Worm (Caenorhabditis elegans) whole organism, L2 larva: ENCODE results near the gene EEED8.12.

Source experiments
- C34F6.9 ChIP-seq: fragments of 150-350 bp; optimal IDR thresholded peaks from 2 replicates; lab custom pipeline; 2014; ENCODE audit warnings: missing biosample characterization, missing genetic modification characterization
- Y55F3AM.14 ChIP-seq: fragments of 200-800 bp; sonication (Bioruptor generic); optimal IDR thresholded peaks from 2 replicates; lab custom pipeline; 2018; ENCODE audit warnings: mild to moderate bottlenecking, missing genetic modification characterization, missing compliant biosample characterization
- ZK546.5 ChIP-seq: sonication (generic microtip); optimal IDR thresholded peaks from 2 replicates; lab custom pipeline; 2017; ENCODE audit warnings: missing biosample characterization, missing genetic modification characterization
- aly-2 ChIP-seq: fragments of 150-350 bp; optimal IDR thresholded peaks from 2 replicates; lab custom pipeline; 2014; ENCODE audit warnings: missing biosample characterization, missing genetic modification characterization
- ama-1 ChIP-seq: fragments of 150-350 bp; optimal IDR thresholded peaks from 2 replicates; lab custom pipeline; 2018; ENCODE audit warnings: inconsistent platforms
- blmp-1 ChIP-seq: sonication (generic microtip); optimal IDR thresholded peaks from 2 replicates; lab custom pipeline; 2017; ENCODE audit warnings: missing genetic modification characterization, mild to moderate bottlenecking, missing compliant biosample characterization, antibody characterized with exemption, moderate library complexity; ENCODE audit not compliant: insufficient read depth
- ceh-16 ChIP-seq: fragments of 150-350 bp; optimal IDR thresholded peaks from 2 replicates; lab custom pipeline; 2014; ENCODE audit warnings: missing biosample characterization, missing genetic modification characterization
- ceh-82 ChIP-seq: fragments of 150-350 bp; optimal IDR thresholded peaks from 2 replicates; lab custom pipeline; 2014; ENCODE audit warnings: missing biosample characterization, missing genetic modification characterization
- egl-27 ChIP-seq: sonication (generic microtip); optimal IDR thresholded peaks from 3 replicates; lab custom pipeline; 2017; ENCODE audit warnings: missing biosample characterization, missing genetic modification reagents, missing genetic modification characterization
- elt-1 ChIP-seq: fragments of 150-350 bp; optimal IDR thresholded peaks from 2 replicates; lab custom pipeline; 2014; ENCODE audit warnings: missing biosample characterization, missing genetic modification characterization
- elt-3 ChIP-seq: sonication (generic microtip); optimal IDR thresholded peaks from 2 replicates; lab custom pipeline; 2017; ENCODE audit warnings: missing biosample characterization, missing genetic modification characterization
- fos-1 ChIP-seq: fragments of 150-350 bp; optimal IDR thresholded peaks from 2 replicates; lab custom pipeline; 2014; ENCODE audit warnings: missing biosample characterization, missing genetic modification characterization
- lin-11 ChIP-seq: fragments of 150-350 bp; sonication (generic microtip); optimal IDR thresholded peaks from 2 replicates; lab custom pipeline; 2014; ENCODE audit warnings: missing biosample characterization, missing genetic modification characterization, inconsistent platforms, mixed read lengths
- lin-13 ChIP-seq: fragments of 150-350 bp; optimal IDR thresholded peaks from 2 replicates; lab custom pipeline; 2014; ENCODE audit warnings: missing biosample characterization, missing genetic modification reagents, missing genetic modification characterization
- lsy-2 ChIP-seq, 2 experiments: fragments of 150-350 bp in 1 of 2; sonication (generic microtip) in 1 of 2; optimal IDR thresholded peaks; 2 replicates each; lab custom pipeline; 2014 to 2017; ENCODE audit warnings: missing biosample characterization in 2 of 2, missing genetic modification characterization in 2 of 2
- mab-5 ChIP-seq: fragments of 150-350 bp; optimal IDR thresholded peaks from 2 replicates; lab custom pipeline; 2014; ENCODE audit warnings: missing biosample characterization, missing genetic modification characterization
- mbf-1 ChIP-seq: sonication (generic microtip); optimal IDR thresholded peaks from 2 replicates; lab custom pipeline; 2017; ENCODE audit warnings: missing biosample characterization, missing genetic modification characterization
- mdl-1 ChIP-seq, 2 experiments: fragments of 150-350 bp in 1 of 2; sonication (generic microtip) in 1 of 2; optimal IDR thresholded peaks; 2 replicates each; lab custom pipeline; 2017; ENCODE audit warnings: missing biosample characterization in 2 of 2, missing genetic modification characterization in 2 of 2
- nhr-12 ChIP-seq: fragments of 150-350 bp; optimal IDR thresholded peaks from 2 replicates; lab custom pipeline; 2014; ENCODE audit warnings: missing biosample characterization, missing genetic modification characterization
- nhr-21 ChIP-seq: fragments of 150-350 bp; optimal IDR thresholded peaks from 2 replicates; lab custom pipeline; 2014; ENCODE audit warnings: missing biosample characterization, missing genetic modification characterization
- nhr-23 ChIP-seq: fragments of 150-350 bp; optimal IDR thresholded peaks from 2 replicates; lab custom pipeline; 2014; ENCODE audit warnings: missing biosample characterization, missing genetic modification reagents, missing genetic modification characterization
- nhr-237 ChIP-seq: fragments of 150-350 bp; optimal IDR thresholded peaks from 2 replicates; lab custom pipeline; 2014; ENCODE audit warnings: missing biosample characterization, missing genetic modification characterization
- nhr-25 ChIP-seq: fragments of 150-350 bp; sonication (generic microtip); optimal IDR thresholded peaks from 3 replicates; lab custom pipeline; 2014; ENCODE audit warnings: missing biosample characterization, missing genetic modification characterization
- nhr-6 ChIP-seq: fragments of 150-350 bp; optimal IDR thresholded peaks from 2 replicates; lab custom pipeline; 2014; ENCODE audit warnings: missing biosample characterization, missing genetic modification characterization
- nhr-77 ChIP-seq: fragments of 150-350 bp; optimal IDR thresholded peaks from 2 replicates; lab custom pipeline; 2014; ENCODE audit warnings: missing biosample characterization, missing genetic modification characterization
- peb-1 ChIP-seq: fragments of 150-350 bp; optimal IDR thresholded peaks from 2 replicates; lab custom pipeline; 2014; ENCODE audit warnings: missing biosample characterization, missing genetic modification characterization
- sem-4 ChIP-seq: fragments of 150-350 bp; optimal IDR thresholded peaks from 2 replicates; lab custom pipeline; 2014; ENCODE audit warnings: missing biosample characterization, missing genetic modification reagents, missing genetic modification characterization
- skn-1 ChIP-seq: sonication (generic microtip); optimal IDR thresholded peaks from 2 replicates; lab custom pipeline; 2017; ENCODE audit warnings: missing biosample characterization, missing genetic modification characterization
- sma-3 ChIP-seq: sonication (generic microtip); optimal IDR thresholded peaks from 2 replicates; lab custom pipeline; 2016; ENCODE audit warnings: missing genetic modification reagents, missing genetic modification characterization, missing compliant biosample characterization
- sma-9 ChIP-seq, 2 experiments: fragments of 150-350 bp in 1 of 2; sonication (generic microtip) in 1 of 2; optimal IDR thresholded peaks; 2 replicates each; lab custom pipeline; 2014 to 2016; ENCODE audit warnings: missing genetic modification characterization in 2 of 2, mild to moderate bottlenecking in 1 of 2, missing biosample characterization in 1 of 2, missing compliant biosample characterization in 1 of 2, missing genetic modification reagents in 1 of 2, moderate library complexity in 1 of 2
- snpc-4 ChIP-seq: fragments of 150-350 bp; optimal IDR thresholded peaks from 2 replicates; lab custom pipeline; 2014; ENCODE audit warnings: missing biosample characterization, missing genetic modification characterization
- unc-55 ChIP-seq: fragments of 150-350 bp; sonication (generic microtip); optimal IDR thresholded peaks from 3 replicates; lab custom pipeline; 2014; ENCODE audit warnings: missing biosample characterization, missing genetic modification reagents, missing genetic modification characterization
- unc-62 ChIP-seq: fragments of 150-350 bp; optimal IDR thresholded peaks from 2 replicates; lab custom pipeline; 2014; ENCODE audit warnings: missing biosample characterization, missing genetic modification reagents, missing genetic modification characterization
- ztf-1 ChIP-seq: fragments of 200-800 bp; sonication (Bioruptor generic); conservative IDR thresholded peaks from 2 replicates; pipeline ENCODE4 v1.3.6; 2022; ENCODE audit warnings: missing genetic modification characterization, missing compliant biosample characterization
- ztf-4 ChIP-seq: fragments of 150-350 bp; optimal IDR thresholded peaks from 2 replicates; lab custom pipeline; 2014; ENCODE audit warnings: missing biosample characterization, missing genetic modification characterization

The EEED8.12 gene

DNA sequence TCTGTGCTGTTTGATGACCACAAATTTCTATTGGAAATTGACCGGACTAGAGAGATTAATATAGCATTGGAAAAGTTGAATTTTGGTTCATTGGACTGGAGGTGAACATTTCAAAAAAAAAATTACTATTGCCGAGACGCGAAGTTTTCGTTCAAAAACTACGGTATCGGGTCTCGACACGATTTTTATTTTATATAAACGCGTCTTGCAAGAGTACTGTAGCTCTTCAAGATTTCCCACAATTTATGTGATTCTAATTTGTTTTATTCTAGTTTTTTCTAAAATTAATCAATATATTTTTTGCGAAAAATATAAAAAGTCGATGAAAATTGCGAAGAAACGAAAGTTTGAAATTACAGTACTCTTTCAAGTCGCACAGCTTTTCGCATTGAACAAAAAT lies 38.2 kb downstream of the EEED8.12 start, which contains the start of gene F09E5.12:
Gene F09E5.12, minus strand, starts transcription at position 101 of the 400 bp plus-strand sequence.
- TF ChIP-seq nhr-25 (tag; lab: Kevin White, UChicago) (no peak), ceh-16 (no peak), Y55F3AM.14 (GFP tag; lab: Kevin White, UChicago) (no peak)

DNA sequence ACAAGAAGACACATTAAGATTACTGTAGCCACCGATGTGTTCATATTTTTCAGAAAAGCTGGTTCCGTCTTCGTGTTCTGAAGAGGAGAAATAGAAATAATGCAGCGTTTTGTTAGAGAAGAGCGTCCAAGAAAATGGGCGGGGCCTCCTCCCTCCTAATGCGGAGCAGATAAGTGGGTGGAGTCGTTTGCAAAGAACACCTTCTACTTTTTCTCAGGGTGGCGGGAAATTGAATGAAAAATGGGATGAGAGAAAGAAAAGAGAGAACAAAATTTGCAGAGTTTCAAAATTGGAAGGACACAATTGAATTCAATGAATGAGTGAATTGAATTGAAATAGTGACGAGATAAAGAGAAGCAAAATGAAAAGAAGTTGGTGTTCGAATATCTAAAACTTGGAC lies 43.2 kb downstream of the EEED8.12 start, which contains the start of gene F09E5.16:
Gene F09E5.16, minus strand, starts transcription at position 101 of the 400 bp plus-strand sequence.
- TF ChIP-seq elt-3 (tag; lab: Kevin White, UChicago): no peak
- no peak for TF ChIP-seq ztf-4
- TF ChIP-seq egl-27 (tag; lab: Kevin White, UChicago): no peak
- TF ChIP-seq nhr-6 (tag; lab: Kevin White, UChicago): no peak
- no peak for TF ChIP-seq nhr-237 (tag; lab: Kevin White, UChicago)

DNA sequence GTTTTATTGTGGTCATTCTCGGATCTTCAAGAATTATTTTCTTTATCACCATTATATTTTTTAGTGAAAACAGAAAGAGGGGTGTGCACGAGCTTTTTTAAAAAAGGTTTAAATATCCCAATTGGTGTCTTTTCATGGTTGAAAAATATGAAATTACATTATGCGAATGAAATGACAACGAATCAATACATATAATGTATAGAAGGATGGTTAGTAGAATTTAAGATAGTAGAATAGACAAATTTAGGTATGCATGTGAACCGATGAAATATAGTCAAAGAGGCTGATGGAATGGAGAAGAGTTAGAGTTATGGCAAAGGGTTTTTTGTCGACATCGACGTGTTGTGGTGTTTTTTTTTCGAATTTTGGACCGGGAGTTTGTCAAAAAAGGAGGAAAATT lies 44.3 kb downstream of the EEED8.12 start:
- TF ChIP-seq aly-2 (no peak), mbf-1 (no peak), mab-5 (tag; lab: Kevin White, UChicago) (no peak), nhr-21 (tag; lab: Kevin White, UChicago) (no peak), lin-11 (tag; lab: Kevin White, UChicago) (no peak), unc-55 (GFP tag; lab: Kevin White, UChicago) (no peak), skn-1 (tag; lab: Kevin White, UChicago) (no peak), C34F6.9 (no peak), sma-3 (GFP tag; lab: Kevin White, UChicago) (no peak), sma-9 (GFP tag; optimal IDR thresholded peaks at IDR 0.05; lab: Kevin White, UChicago) (no peak), sma-9 (tag; optimal IDR thresholded peaks at IDR 0.05; lab: Kevin White, UChicago) (no peak), ceh-82 (no peak), sem-4 (tag; lab: Kevin White, UChicago) (no peak), nhr-77 (no peak), unc-62 (GFP tag; lab: Kevin White, UChicago) (no peak), elt-3 (tag; lab: Kevin White, UChicago) (no peak), ceh-16 (no peak), snpc-4 (tag; lab: Kevin White, UChicago) (no peak), nhr-6 (tag; lab: Kevin White, UChicago) (no peak)

- no peak for TF ChIP-seq unc-55 (GFP tag; lab: Kevin White, UChicago)
- TF ChIP-seq nhr-77: no peak
- TF ChIP-seq ceh-16: no peak
- TF ChIP-seq nhr-21 (tag; lab: Kevin White, UChicago): no peak
- no peak for TF ChIP-seq nhr-12
- TF ChIP-seq ama-1 (lab: Kevin White, UChicago): no peak
- no peak for TF ChIP-seq ZK546.5 (tag; lab: Kevin White, UChicago)
- no peak for TF ChIP-seq ceh-82
- TF ChIP-seq sma-3 (GFP tag; lab: Kevin White, UChicago): no peak
- no peak for TF ChIP-seq nhr-23
- TF ChIP-seq mdl-1 (tag; optimal IDR thresholded peaks at IDR 0.05; lab: Kevin White, UChicago): no peak
- no peak for TF ChIP-seq ztf-1 (GFP tag; lab: Robert Waterston, UW)
- TF ChIP-seq nhr-25 (tag; lab: Kevin White, UChicago): no peak
- no peak for TF ChIP-seq elt-1 (tag; lab: Kevin White, UChicago)
- TF ChIP-seq peb-1: no peak
- TF ChIP-seq lsy-2 (tag; optimal IDR thresholded peaks at IDR 0.05; lab: Kevin White, UChicago): no peak
- no peak for TF ChIP-seq lin-13 (GFP tag; lab: Kevin White, UChicago)
- TF ChIP-seq C34F6.9: no peak
- no peak for TF ChIP-seq fos-1 (tag; lab: Kevin White, UChicago)
- TF ChIP-seq blmp-1 (tag; lab: Kevin White, UChicago): no peak
- TF ChIP-seq, all 48 proteins: peak for 0
Measured at ce11 chrII:5359252-5359651, 49.6 kb downstream of the EEED8.12 start, which contains the start of gene sec-6. Gene sec-6 (plus strand): TSS chrII:5359552.
